Fruit fly (Drosophila melanogaster) whole organism, embryonic: ENCODE results near the gene Pi4KIIalpha.

Experiments
- Adf1 ChIP-seq: fragments of 200-800 bp; sonication (Bioruptor generic); IDR thresholded peaks from 2 replicates; pipeline ENCODE4 v1.3.6; 2022; ENCODE audit warnings: missing biosample characterization, missing genetic modification characterization
- CG1024 ChIP-seq: fragments of 200-800 bp; sonication (Bioruptor generic); IDR thresholded peaks from 2 replicates; pipeline ENCODE4 v1.3.6; 2022; ENCODE audit warnings: missing biosample characterization, missing genetic modification characterization
- CG10274 ChIP-seq: fragments of 200-800 bp; sonication (Bioruptor generic); optimal IDR thresholded peaks from 3 replicates; lab custom pipeline; 2017; ENCODE audit warnings: missing biosample characterization, mild to moderate bottlenecking, missing genetic modification characterization
- CG15601 ChIP-seq: fragments of 200-800 bp; sonication (Bioruptor generic); optimal IDR thresholded peaks from 3 replicates; lab custom pipeline; 2019; ENCODE audit warnings: missing biosample characterization, mild to moderate bottlenecking, missing genetic modification characterization, moderate library complexity
- CG18764 ChIP-seq: fragments of 200-800 bp; sonication (Bioruptor generic); optimal IDR thresholded peaks from 3 replicates; lab custom pipeline; 2016; ENCODE audit warnings: missing biosample characterization, missing genetic modification characterization
- CG31441 ChIP-seq: fragments of 200-800 bp; sonication (Bioruptor generic); IDR thresholded peaks from 2 replicates; pipeline ENCODE4 v1.3.6; 2022; ENCODE audit warnings: missing biosample characterization, missing genetic modification characterization
- Chrac-16 ChIP-seq: fragments of 200-800 bp; sonication (Bioruptor generic); optimal IDR thresholded peaks from 3 replicates; lab custom pipeline; 2016; ENCODE audit warnings: missing biosample characterization, missing genetic modification characterization
- Eip74EF ChIP-seq, 2 experiments: fragments of 200-800 bp in 1 of 2; fragments of >200 bp in 1 of 2; sonication (Bioruptor generic) in 1 of 2; optimal IDR thresholded peaks; 2 replicates each; lab custom pipeline; 2017 to 2019; ENCODE audit warnings: missing biosample characterization in 2 of 2, missing genetic modification characterization in 2 of 2, mild to moderate bottlenecking in 1 of 2, moderate library complexity in 1 of 2
- Lhr ChIP-seq: fragments of 200-800 bp; sonication (Bioruptor generic); optimal IDR thresholded peaks from 3 replicates; lab custom pipeline; 2017; ENCODE audit warnings: mild to moderate bottlenecking, missing biosample characterization, missing genetic modification reagents, missing genetic modification characterization
- Lpt ChIP-seq: fragments of >200 bp; optimal IDR thresholded peaks from 2 replicates; lab custom pipeline; 2018; ENCODE audit warnings: missing biosample characterization, missing genetic modification characterization
- gsb ChIP-seq: fragments of 200-800 bp; sonication (Bioruptor generic); IDR thresholded peaks from 2 replicates; pipeline ENCODE4 v1.3.6; 2022; ENCODE audit warnings: missing biosample characterization, missing genetic modification characterization
- mam ChIP-seq: fragments of 200-800 bp; sonication (Bioruptor generic); optimal IDR thresholded peaks from 3 replicates; lab custom pipeline; 2016; ENCODE audit warnings: missing biosample characterization, missing genetic modification characterization
- seq ChIP-seq: fragments of 200-800 bp; sonication (Bioruptor generic); IDR thresholded peaks from 2 replicates; pipeline ENCODE4 v1.3.6; 2022; ENCODE audit warnings: missing biosample characterization, missing genetic modification characterization

DNA sequence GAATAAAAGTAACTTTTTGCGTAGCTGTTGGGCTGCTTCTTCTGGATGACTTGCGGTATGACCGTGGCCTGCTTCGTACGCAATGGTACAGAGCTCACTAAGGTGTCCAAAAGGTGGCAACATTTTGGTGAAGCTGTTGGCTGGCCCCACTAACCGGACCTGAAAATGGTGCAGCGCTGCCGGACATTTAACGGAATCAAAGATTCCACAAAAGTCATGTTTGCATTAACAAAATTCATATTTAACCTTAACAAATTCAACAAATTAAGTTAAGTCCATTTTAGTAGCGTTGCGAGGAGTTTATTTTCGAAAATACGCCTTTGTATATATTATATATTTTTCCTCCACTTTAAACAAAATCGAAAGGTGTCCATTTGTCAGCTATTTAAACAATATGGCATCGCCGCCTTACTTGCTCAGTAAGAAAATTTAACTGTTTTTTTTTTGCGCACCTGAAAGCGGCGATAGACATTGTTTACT is 37.6 kb upstream of the Pi4KIIalpha start, which contains the start of the genes kra and SecS:
- TF ChIP-seq seq (GFP tag; lab: Robert Waterston, UW) (no peak), CG1024 (GFP tag; lab: Robert Waterston, UW) (no peak), CG15601 (peak; percentile 50), gsb (GFP tag; lab: Robert Waterston, UW) (no peak), CG31441 (GFP tag; lab: Robert Waterston, UW) (no peak), Lhr (GFP tag; lab: Kevin White, UChicago) (peak; percentile 85), Lpt (no peak), mam (GFP tag; lab: Kevin White, UChicago) (peak; percentile 68), Chrac-16 (GFP tag; lab: Kevin White, UChicago) (peak; percentile 69), Eip74EF (GFP tag; optimal IDR thresholded peaks at IDR 0.05; lab: Kevin White, UChicago) (no peak), Adf1 (GFP tag; lab: Robert Waterston, UW) (no peak), CG18764 (peak; percentile 27), CG10274 (GFP tag; lab: Kevin White, UChicago) (no peak)
